Worm (Caenorhabditis elegans) whole organism, midembryonic: ENCODE data around the gene best-12.

ENCODE experiments used
- T22C8.4 ChIP-seq: fragments of 200-800 bp; sonication (Bioruptor generic); IDR thresholded peaks from 2 replicates; pipeline ENCODE4 v1.3.6; 2022; ENCODE audit warnings: missing genetic modification characterization, missing compliant biosample characterization
- cog-1 ChIP-seq: sonication (generic microtip); optimal IDR thresholded peaks from 2 replicates; lab custom pipeline; 2016; ENCODE audit warnings: missing genetic modification characterization, missing compliant biosample characterization
- flt-1 ChIP-seq: fragments of 200-800 bp; sonication (Bioruptor generic); IDR thresholded peaks from 2 replicates; pipeline ENCODE4 v1.3.6; 2022; ENCODE audit warnings: missing genetic modification characterization, missing compliant biosample characterization
- klf-2 ChIP-seq: fragments of 200-800 bp; sonication (Bioruptor generic); conservative IDR thresholded peaks from 2 replicates; pipeline ENCODE4 v1.3.6; 2022; ENCODE audit warnings: missing genetic modification reagents, missing genetic modification characterization, missing compliant biosample characterization
- med-1 ChIP-seq: sonication (generic microtip); optimal IDR thresholded peaks from 2 replicates; lab custom pipeline; 2017; ENCODE audit warnings: missing genetic modification characterization, mild to moderate bottlenecking, missing compliant biosample characterization, antibody characterized with exemption, missing genetic modification reagents; ENCODE audit not compliant: insufficient read depth
- ref-1 ChIP-seq: fragments of 200-800 bp; sonication (Bioruptor generic); conservative IDR thresholded peaks from 2 replicates; pipeline ENCODE4 v1.3.6; 2022; ENCODE audit warnings: missing genetic modification reagents, missing genetic modification characterization, missing compliant biosample characterization
- tab-1 ChIP-seq: fragments of 200-800 bp; sonication (Bioruptor generic); IDR thresholded peaks from 2 replicates; pipeline ENCODE4 v1.3.6; 2022; ENCODE audit warnings: missing genetic modification characterization, missing compliant biosample characterization
- ztf-29 ChIP-seq: fragments of 200-800 bp; sonication (Bioruptor generic); IDR thresholded peaks from 2 replicates; pipeline ENCODE4 v1.3.6; 2022; ENCODE audit warnings: missing genetic modification reagents, missing genetic modification characterization, missing compliant biosample characterization

ce11 chrV:16080039-16080438 is 30.8 kb downstream of the best-12 start:
- TF ChIP-seq ztf-29 (GFP tag; lab: Robert Waterston, UW) (no peak), T22C8.4 (GFP tag; lab: Robert Waterston, UW) (no peak), ref-1 (no peak), klf-2 (GFP tag; lab: Robert Waterston, UW) (no peak), flt-1 (GFP tag; lab: Robert Waterston, UW) (no peak), cog-1 (tag; lab: Kevin White, UChicago) (no peak), med-1 (GFP tag; lab: Kevin White, UChicago) (no peak), tab-1 (GFP tag; lab: Robert Waterston, UW) (no peak)
